Fruit fly (Drosophila melanogaster): ENCODE data around the gene CG3792.

CG3792 gene

dm6 chr2L:5001582-5001929 is 24.4 kb downstream of the CG3792 start:
- no peak for TF ChIP-seq fkh (GFP tag; optimal IDR thresholded peaks at IDR 0.05)
- peak; percentile 90 for TF ChIP-seq vri (GFP tag; optimal IDR thresholded peaks at IDR 0.05)

- TF ChIP-seq Eip78C (GFP tag) (peak; percentile 21), svp (GFP tag) (peak; percentile 52), CG32006 (GFP tag; optimal IDR thresholded peaks at IDR 0.05) (no peak)
These were observed 24.9 kb downstream of the CG3792 start for dm6 chr2L:5002031-5002430.

- peak; percentile 37 for TF ChIP-seq achi (GFP tag; optimal IDR thresholded peaks at IDR 0.05)
- TF ChIP-seq cyc (GFP tag; optimal IDR thresholded peaks at IDR 0.05) = peak; percentile 10
- peak; percentile 13 for TF ChIP-seq Ets96B (tag; optimal IDR thresholded peaks at IDR 0.05)
- peak; percentile 2 for TF ChIP-seq topi (GFP tag; optimal IDR thresholded peaks at IDR 0.05)
- TF ChIP-seq eg (GFP tag; IDR thresholded peaks at IDR 0.05) = peak; percentile 83
- TF ChIP-seq CG32006 (GFP tag; optimal IDR thresholded peaks at IDR 0.05) = peak; percentile 81
- TF ChIP-seq CG31627 (GFP tag; optimal IDR thresholded peaks at IDR 0.05) = peak; percentile 12
- TF ChIP-seq CG6854 (GFP tag; optimal IDR thresholded peaks at IDR 0.05) = no peak
- peak; percentile 67 for TF ChIP-seq CG4318 (GFP tag; optimal IDR thresholded peaks at IDR 0.05)
- TF ChIP-seq Eip78C (GFP tag) = peak; percentile 76
- TF ChIP-seq CG10669 (GFP tag; optimal IDR thresholded peaks at IDR 0.05) = no peak
- TF ChIP-seq pdm3 (GFP tag; optimal IDR thresholded peaks at IDR 0.05) = peak; percentile 47
- TF ChIP-seq CG8119 (GFP tag; IDR thresholded peaks at IDR 0.05) = peak; percentile 82
- TF ChIP-seq Ets21C (GFP tag; optimal IDR thresholded peaks at IDR 0.05) = no peak
- TF ChIP-seq Sox14 (GFP tag; optimal IDR thresholded peaks at IDR 0.05) = peak; percentile 39
- peak; percentile 29 for TF ChIP-seq acj6 (GFP tag; optimal IDR thresholded peaks at IDR 0.05)
- peak; percentile 37 for TF ChIP-seq net (GFP tag; optimal IDR thresholded peaks at IDR 0.05)
- TF ChIP-seq CG1621 (tag; optimal IDR thresholded peaks at IDR 0.05) = no peak
- TF ChIP-seq CG11902 (GFP tag; optimal IDR thresholded peaks at IDR 0.05) = no peak
- TF ChIP-seq lz (GFP tag; optimal IDR thresholded peaks at IDR 0.05) = peak; percentile 42
- no peak for TF ChIP-seq fkh (GFP tag; optimal IDR thresholded peaks at IDR 0.05)
- TF ChIP-seq CG10631 (GFP tag; optimal IDR thresholded peaks at IDR 0.05) = peak; percentile 15
- TF ChIP-seq fd85E (GFP tag; optimal IDR thresholded peaks at IDR 0.05) = no peak
- TF ChIP-seq CG11762 (GFP tag; optimal IDR thresholded peaks at IDR 0.05; ENCODE audit: insufficient read depth) = no peak
- peak; percentile 17 for TF ChIP-seq Met (GFP tag; optimal IDR thresholded peaks at IDR 0.05)
- TF ChIP-seq OdsH (GFP tag; optimal IDR thresholded peaks at IDR 0.05) = peak; percentile 54
- TF ChIP-seq Sox15 (GFP tag; optimal IDR thresholded peaks at IDR 0.05) = no peak
- no peak for TF ChIP-seq ss (GFP tag; optimal IDR thresholded peaks at IDR 0.05)
- peak; percentile 45 for TF ChIP-seq dac (GFP tag; optimal IDR thresholded peaks at IDR 0.05)
- peak; percentile 45 for TF ChIP-seq vri (GFP tag; optimal IDR thresholded peaks at IDR 0.05)
- TF ChIP-seq Blimp-1 (GFP tag; optimal IDR thresholded peaks at IDR 0.05) = no peak
- TF ChIP-seq CG8632 (GFP tag; optimal IDR thresholded peaks at IDR 0.05) = no peak
- no peak for TF ChIP-seq spab (GFP tag; optimal IDR thresholded peaks at IDR 0.05)
- no peak for TF ChIP-seq CG8319 (GFP tag; optimal IDR thresholded peaks at IDR 0.05)
- TF ChIP-seq CG11294 (GFP tag; IDR thresholded peaks at IDR 0.05) = peak; percentile 49; the same call in 1 of the 2 replicates
- peak; percentile 34 for TF ChIP-seq CG3919 (GFP tag; optimal IDR thresholded peaks at IDR 0.05)
- TF ChIP-seq dsx (GFP tag; optimal IDR thresholded peaks at IDR 0.05; ENCODE audit: poor library complexity, severe bottlenecking) = no peak
- TF ChIP-seq CG6792 (GFP tag; optimal IDR thresholded peaks at IDR 0.05) = peak; percentile 9
- TF ChIP-seq Eip75B (GFP tag; optimal IDR thresholded peaks at IDR 0.05) = no peak
- TF ChIP-seq Lpt (GFP tag; optimal IDR thresholded peaks at IDR 0.05) = peak; percentile 43
- peak; percentile 83 for TF ChIP-seq Hr4 (GFP tag; optimal IDR thresholded peaks at IDR 0.05)
- no peak for TF ChIP-seq salr (GFP tag; optimal IDR thresholded peaks at IDR 0.05)
- TF ChIP-seq CG6276 (GFP tag; optimal IDR thresholded peaks at IDR 0.05) = peak; percentile 63
- peak; percentile 27; the same call in 1 of the 2 replicates for TF ChIP-seq Gug (GFP tag; IDR thresholded peaks at IDR 0.05)
- peak; percentile 84 for TF ChIP-seq svp (GFP tag)
- no peak for TF ChIP-seq Hr38 (GFP tag; optimal IDR thresholded peaks at IDR 0.05)
- TF ChIP-seq Hr39 (GFP tag; optimal IDR thresholded peaks at IDR 0.05) = peak; percentile 39
These were observed 25.7 kb downstream of the CG3792 start for dm6 chr2L:5002711-5003402.

Data from whole organism, prepupa.